Worm (Caenorhabditis elegans): Measurements from ENCODE around the gene F18C5.10.

DNA sequence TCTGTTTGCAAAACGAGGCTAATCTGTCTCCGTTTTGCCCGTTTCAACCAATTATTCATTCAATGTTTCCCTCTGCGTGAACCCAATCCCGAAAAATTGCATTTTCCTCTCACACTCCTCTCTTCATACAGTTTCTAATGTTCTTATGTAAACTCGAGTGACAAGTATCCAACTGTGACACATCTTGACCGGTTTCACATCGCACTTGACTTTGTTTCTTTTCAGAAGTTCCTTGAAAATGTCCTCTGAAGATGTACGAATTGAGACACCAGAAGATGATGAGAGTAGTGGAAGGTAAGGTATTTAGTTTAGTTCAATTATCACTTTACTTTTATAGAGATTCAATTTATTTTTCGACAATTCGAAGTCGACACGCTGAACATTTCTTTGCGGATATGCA is 29.3 kb downstream of the F18C5.10 start, which contains the start of gene abcx-1:
- TF ChIP-seq dao-5 (tag; optimal IDR thresholded peaks at IDR 0.05) (no peak), him-1 (tag; optimal IDR thresholded peaks at IDR 0.05) (no peak), W03F9.2 (tag; optimal IDR thresholded peaks at IDR 0.05) (no peak)

Measured in whole organism, L4/young adult.